Fruit fly (Drosophila melanogaster) Kc167 (cell line): ENCODE data around the gene DIP-epsilon.
A peak's percentile ranks its signal among the peaks of the same experiment; 100 is the strongest.

Experiments used
- Myc ChIP-seq: fragments of >200 bp; optimal IDR thresholded peaks from 2 replicates; lab custom pipeline; 2017; ENCODE audit warnings: missing external identifiers
- h ChIP-seq: fragments of >200 bp; optimal IDR thresholded peaks from 3 replicates; lab custom pipeline; 2018; ENCODE audit warnings: missing external identifiers
- psq ChIP-seq: fragments of >200 bp; optimal IDR thresholded peaks from 2 replicates; lab custom pipeline; 2017; ENCODE audit warnings: missing external identifiers
- ttk ChIP-seq: sonication (Bioruptor generic); optimal IDR thresholded peaks from 2 replicates; lab custom pipeline; 2017; ENCODE audit warnings: missing external identifiers

dm6 chr2L:6369286-6369685, 41.8 kb downstream of the DIP-epsilon start:
- TF ChIP-seq ttk (lab: Kevin White, UChicago) (peak; percentile 96), Myc (no peak), psq (lab: Kevin White, UChicago) (no peak), h (no peak)
